Fruit fly (Drosophila melanogaster) whole organism, embryonic: ENCODE results near the gene Ctr1B.

Source experiments
- CG1024 ChIP-seq: fragments of 200-800 bp; sonication (Bioruptor generic); IDR thresholded peaks from 2 replicates; pipeline ENCODE4 v1.3.6; 2022; ENCODE audit warnings: missing biosample characterization, missing genetic modification characterization
- CG10543 ChIP-seq: fragments of 200-800 bp; sonication (Bioruptor generic); optimal IDR thresholded peaks from 3 replicates; lab custom pipeline; 2017; ENCODE audit warnings: missing biosample characterization, mild to moderate bottlenecking, missing genetic modification characterization, moderate library complexity
- CG11696 ChIP-seq: fragments of 200-800 bp; sonication (Bioruptor generic); IDR thresholded peaks from 2 replicates; pipeline ENCODE4 v1.3.6; 2022; ENCODE audit warnings: missing biosample characterization, missing genetic modification characterization
- CG12104 ChIP-seq: fragments of 200-800 bp; sonication (Bioruptor generic); optimal IDR thresholded peaks from 3 replicates; lab custom pipeline; 2016; ENCODE audit warnings: missing biosample characterization, missing genetic modification characterization
- CG13894 ChIP-seq: fragments of 200-800 bp; sonication (Bioruptor generic); optimal IDR thresholded peaks from 3 replicates; lab custom pipeline; 2018; ENCODE audit warnings: missing biosample characterization, mild to moderate bottlenecking, missing genetic modification characterization, moderate library complexity
- CG14965 ChIP-seq: fragments of 200-800 bp; sonication (Bioruptor generic); optimal IDR thresholded peaks from 2 replicates; lab custom pipeline; 2016; ENCODE audit warnings: missing biosample characterization, missing genetic modification characterization, borderline replicate concordance
- CG15514 ChIP-seq: fragments of 200-800 bp; sonication (Bioruptor generic); optimal IDR thresholded peaks from 3 replicates; lab custom pipeline; 2017; ENCODE audit warnings: missing biosample characterization, missing genetic modification characterization, mild to moderate bottlenecking, moderate library complexity, missing genetic modification reagents
- CG18599 ChIP-seq: fragments of 200-800 bp; sonication (Bioruptor generic); optimal IDR thresholded peaks from 3 replicates; lab custom pipeline; 2017; ENCODE audit warnings: missing biosample characterization, missing genetic modification characterization, mild to moderate bottlenecking, moderate library complexity, missing genetic modification reagents
- CG2199 ChIP-seq: fragments of 200-800 bp; sonication (Bioruptor generic); IDR thresholded peaks from 3 replicates; pipeline ENCODE4 v1.3.6; 2022; ENCODE audit warnings: missing biosample characterization, missing genetic modification characterization
- CG32532 ChIP-seq: fragments of 200-800 bp; sonication (Bioruptor generic); IDR thresholded peaks from 2 replicates; pipeline ENCODE4 v1.3.6; 2022; ENCODE audit warnings: missing biosample characterization, missing genetic modification characterization
- CG34376 ChIP-seq: fragments of 200-800 bp; sonication (Bioruptor generic); optimal IDR thresholded peaks from 2 replicates; lab custom pipeline; 2018; ENCODE audit warnings: missing biosample characterization, mild to moderate bottlenecking, missing genetic modification characterization
- CG4404 ChIP-seq: fragments of 200-800 bp; sonication (Bioruptor generic); IDR thresholded peaks from 2 replicates; pipeline ENCODE4 v1.3.6; 2022; ENCODE audit warnings: missing biosample characterization, missing genetic modification characterization
- CG8290 ChIP-seq, 3 experiments: fragments of 200-800 bp; sonication (Bioruptor generic); optimal IDR thresholded peaks; 2 replicates each; lab custom pipeline; 2016 to 2019; ENCODE audit warnings: missing biosample characterization in 3 of 3, missing genetic modification characterization in 3 of 3, mild to moderate bottlenecking in 2 of 3, moderate library complexity in 1 of 3
- CG9932 ChIP-seq: fragments of 200-800 bp; sonication (Bioruptor generic); IDR thresholded peaks from 2 replicates; pipeline ENCODE4 v1.3.6; 2022; ENCODE audit warnings: missing biosample characterization, missing genetic modification characterization
- D19B ChIP-seq: fragments of 200-800 bp; sonication (Bioruptor generic); optimal IDR thresholded peaks from 2 replicates; lab custom pipeline; 2017; ENCODE audit warnings: missing biosample characterization, mild to moderate bottlenecking, missing genetic modification characterization
- ERR ChIP-seq: fragments of 200-800 bp; sonication (Bioruptor generic); optimal IDR thresholded peaks from 2 replicates; lab custom pipeline; 2016; ENCODE audit warnings: missing biosample characterization, missing genetic modification characterization
- Fer2 ChIP-seq: fragments of 200-800 bp; sonication (Bioruptor generic); optimal IDR thresholded peaks from 2 replicates; lab custom pipeline; 2018; ENCODE audit warnings: missing biosample characterization, mild to moderate bottlenecking, missing genetic modification characterization, moderate library complexity
- HLH3B ChIP-seq: fragments of 200-800 bp; sonication (Bioruptor generic); IDR thresholded peaks from 2 replicates; pipeline ENCODE4 v1.3.6; 2022; ENCODE audit warnings: missing biosample characterization, missing genetic modification characterization
- HLH54F ChIP-seq: fragments of 200-800 bp; sonication (Bioruptor generic); optimal IDR thresholded peaks from 3 replicates; lab custom pipeline; 2016; ENCODE audit warnings: missing biosample characterization, missing genetic modification characterization
- HmgZ ChIP-seq: fragments of 200-800 bp; sonication (Bioruptor generic); optimal IDR thresholded peaks from 2 replicates; lab custom pipeline; 2018; ENCODE audit warnings: missing biosample characterization, mild to moderate bottlenecking, missing genetic modification characterization
- Hr78 ChIP-seq, 2 experiments: fragments of 200-800 bp in 1 of 2; fragments of >200 bp in 1 of 2; sonication (Bioruptor generic) in 1 of 2; optimal IDR thresholded peaks; 2 replicates each; lab custom pipeline; 2017 to 2019; ENCODE audit warnings: missing biosample characterization in 2 of 2, missing genetic modification characterization in 2 of 2, mild to moderate bottlenecking in 1 of 2, moderate library complexity in 1 of 2
- Lpt ChIP-seq: fragments of >200 bp; optimal IDR thresholded peaks from 2 replicates; lab custom pipeline; 2018; ENCODE audit warnings: missing biosample characterization, missing genetic modification characterization
- NfI ChIP-seq: fragments of 200-800 bp; sonication (Bioruptor generic); optimal IDR thresholded peaks from 3 replicates; lab custom pipeline; 2018; ENCODE audit warnings: missing biosample characterization, mild to moderate bottlenecking, missing genetic modification characterization, moderate library complexity
- Pdp1 ChIP-seq, 2 experiments: fragments of 200-800 bp; sonication (Bioruptor generic); optimal IDR thresholded peaks; 3 replicates each; lab custom pipeline; 2016; ENCODE audit warnings: missing biosample characterization in 2 of 2, missing genetic modification characterization in 2 of 2, mild to moderate bottlenecking in 1 of 2, moderate library complexity in 1 of 2
- Vsx1 ChIP-seq: fragments of 200-800 bp; sonication (Bioruptor generic); optimal IDR thresholded peaks from 2 replicates; lab custom pipeline; 2017; ENCODE audit warnings: missing biosample characterization, mild to moderate bottlenecking, missing genetic modification characterization, missing genetic modification reagents
- YL-1 ChIP-seq: fragments of 200-800 bp; sonication (Bioruptor generic); optimal IDR thresholded peaks from 3 replicates; lab custom pipeline; 2017; ENCODE audit warnings: missing biosample characterization, mild to moderate bottlenecking, missing genetic modification characterization
- cg ChIP-seq: fragments of 200-800 bp; sonication (Bioruptor generic); optimal IDR thresholded peaks from 3 replicates; lab custom pipeline; 2019; ENCODE audit warnings: missing biosample characterization, mild to moderate bottlenecking, missing genetic modification characterization, moderate library complexity
- chinmo ChIP-seq: fragments of 200-800 bp; sonication (Bioruptor generic); IDR thresholded peaks from 4 replicates; pipeline ENCODE4 v1.3.6; 2022; ENCODE audit warnings: missing biosample characterization, missing genetic modification characterization; ENCODE audit not compliant: partially characterized antibody
- chm ChIP-seq: fragments of 200-800 bp; sonication (Bioruptor generic); IDR thresholded peaks from 2 replicates; pipeline ENCODE4 v1.3.6; 2022; ENCODE audit warnings: missing biosample characterization, missing genetic modification characterization
- dmrt99B ChIP-seq: fragments of 200-800 bp; sonication (Bioruptor generic); optimal IDR thresholded peaks from 2 replicates; lab custom pipeline; 2018; ENCODE audit warnings: missing biosample characterization, mild to moderate bottlenecking, missing genetic modification characterization, moderate library complexity
- esg ChIP-seq: fragments of 200-800 bp; sonication (Bioruptor generic); conservative IDR thresholded peaks from 2 replicates; pipeline ENCODE4 v1.3.6; 2022; ENCODE audit warnings: missing biosample characterization, missing genetic modification characterization
- exex ChIP-seq: fragments of 200-800 bp; sonication (Bioruptor generic); optimal IDR thresholded peaks from 4 replicates; lab custom pipeline; 2018; ENCODE audit warnings: missing biosample characterization, mild to moderate bottlenecking, missing genetic modification characterization, moderate library complexity
- her ChIP-seq: fragments of 200-800 bp; sonication (Bioruptor generic); optimal IDR thresholded peaks from 2 replicates; lab custom pipeline; 2016; ENCODE audit warnings: missing biosample characterization, missing genetic modification characterization
- ind ChIP-seq: fragments of 200-800 bp; sonication (Bioruptor generic); optimal IDR thresholded peaks from 3 replicates; lab custom pipeline; 2016; ENCODE audit warnings: missing biosample characterization, missing genetic modification characterization
- kni ChIP-seq: fragments of 200-800 bp; sonication (Bioruptor generic); optimal IDR thresholded peaks from 3 replicates; lab custom pipeline; 2017; ENCODE audit warnings: mild to moderate bottlenecking, missing biosample characterization, missing genetic modification reagents, missing genetic modification characterization
- nau ChIP-seq: fragments of 200-800 bp; sonication (Bioruptor generic); optimal IDR thresholded peaks from 3 replicates; lab custom pipeline; 2017; ENCODE audit warnings: missing biosample characterization, mild to moderate bottlenecking, missing genetic modification characterization, missing genetic modification reagents
- sug ChIP-seq: fragments of 200-800 bp; optimal IDR thresholded peaks from 2 replicates; lab custom pipeline; 2019; ENCODE audit warnings: missing biosample characterization, mild to moderate bottlenecking, missing genetic modification characterization, moderate library complexity
- unpg ChIP-seq: fragments of 200-800 bp; sonication (Bioruptor generic); optimal IDR thresholded peaks from 3 replicates; lab custom pipeline; 2018; ENCODE audit warnings: missing biosample characterization, mild to moderate bottlenecking, missing genetic modification characterization, moderate library complexity

Gene Ctr1B

dm6 chr3R:8352961-8353728 lies 35.7 kb downstream of the Ctr1B start (continued):
- peak in 1 of 2 experiments; percentile 87 for TF ChIP-seq Pdp1 (GFP tag; optimal IDR thresholded peaks at IDR 0.05; lab: Kevin White, UChicago)
- TF ChIP-seq NfI (GFP tag; lab: Kevin White, UChicago): peak; percentile 22
- peak; percentile 45 for TF ChIP-seq CG18599 (GFP tag; lab: Kevin White, UChicago)
- TF ChIP-seq CG9932 (GFP tag; lab: Robert Waterston, UW): 0 out of 2 replicates have a peak, but pooled peaks have one; percentile 4
- TF ChIP-seq YL-1: peak; percentile 3
- no peak for TF ChIP-seq CG8290 (GFP tag; optimal IDR thresholded peaks at IDR 0.05; lab: Kevin White, UChicago)
- peak in 1 of 2 experiments; percentile 41 for TF ChIP-seq CG8290 (tag; optimal IDR thresholded peaks at IDR 0.05; lab: Kevin White, UChicago)
- TF ChIP-seq nau (GFP tag; lab: Kevin White, UChicago): no peak
- TF ChIP-seq CG32532 (GFP tag; lab: Robert Waterston, UW): peak; percentile 7; the same call in 1 of the 2 replicates
- TF ChIP-seq CG14965: no peak
- TF ChIP-seq ind (GFP tag; lab: Kevin White, UChicago): no peak
- peak; percentile 25 for TF ChIP-seq ERR (GFP tag; lab: Kevin White, UChicago)
- no peak for TF ChIP-seq esg (GFP tag; lab: Robert Waterston, UW)
- peak; percentile 47 for TF ChIP-seq exex (tag; lab: Kevin White, UChicago)
- TF ChIP-seq CG1024: peak; percentile 27; the same call in 1 of the 2 replicates
- peak; percentile 75 for TF ChIP-seq sug (tag; lab: Kevin White, UChicago)
- TF ChIP-seq HLH3B (GFP tag; lab: Robert Waterston, UW): 0 out of 2 replicates have a peak, but pooled peaks have one; percentile 4
- 0 out of 4 replicates have a peak, but pooled peaks have one; percentile 58 for TF ChIP-seq chinmo (GFP tag; lab: Robert Waterston, UW)
- TF ChIP-seq CG34376 (GFP tag; lab: Kevin White, UChicago): peak; percentile 34
- TF ChIP-seq CG12104 (GFP tag; lab: Kevin White, UChicago): no peak
- no peak for TF ChIP-seq D19B (GFP tag; lab: Kevin White, UChicago)
- peak; percentile 6 for TF ChIP-seq HmgZ (tag; lab: Kevin White, UChicago)
- 0 out of 3 replicates have a peak, but pooled peaks have one; percentile 16 for TF ChIP-seq CG2199

- peak; percentile 3 for TF ChIP-seq cg (GFP tag; lab: Kevin White, UChicago)
- no peak for TF ChIP-seq dmrt99B (tag; lab: Kevin White, UChicago)
- TF ChIP-seq CG11696: no peak
- peak in 1 of 2 experiments; percentile 31 for TF ChIP-seq Hr78 (GFP tag; optimal IDR thresholded peaks at IDR 0.05; lab: Kevin White, UChicago)
- TF ChIP-seq CG15514 (GFP tag; lab: Kevin White, UChicago): no peak
- TF ChIP-seq ERR (GFP tag; lab: Kevin White, UChicago): no peak
- 0 out of 3 replicates have a peak, but pooled peaks have one; percentile 6 for TF ChIP-seq CG2199
- TF ChIP-seq chinmo (GFP tag; lab: Robert Waterston, UW): peak; percentile 52; the same call in 1 of the 4 replicates
- no peak for TF ChIP-seq Lpt (GFP tag; lab: Kevin White, UChicago)
- no peak for TF ChIP-seq CG13894 (tag; lab: Kevin White, UChicago)
- peak; percentile 22 for TF ChIP-seq CG34376 (GFP tag; lab: Kevin White, UChicago)
- no peak for TF ChIP-seq Fer2 (tag; lab: Kevin White, UChicago)
- no peak for TF ChIP-seq Vsx1 (GFP tag; lab: Kevin White, UChicago)
- no peak for TF ChIP-seq HLH54F (GFP tag; lab: Kevin White, UChicago)
- TF ChIP-seq kni: no peak
- no peak for TF ChIP-seq her (GFP tag; lab: Kevin White, UChicago)
- TF ChIP-seq CG4404: no peak
- no peak for TF ChIP-seq CG8290 (GFP tag; optimal IDR thresholded peaks at IDR 0.05; lab: Kevin White, UChicago)
- peak in 1 of 2 experiments; percentile 34 for TF ChIP-seq CG8290 (tag; optimal IDR thresholded peaks at IDR 0.05; lab: Kevin White, UChicago)
- TF ChIP-seq CG10543 (GFP tag; lab: Kevin White, UChicago): no peak
- no peak for TF ChIP-seq unpg
- TF ChIP-seq chm: 0 out of 2 replicates have a peak, but pooled peaks have one; percentile 10
These were observed 36.6 kb downstream of the Ctr1B start for dm6 chr3R:8353994-8354393.
